Fruit fly (Drosophila melanogaster) whole organism, embryonic: Measurements from ENCODE around the gene CG46311.

Source experiments
- Antp ChIP-seq: fragments of 200-800 bp; sonication (Bioruptor generic); optimal IDR thresholded peaks from 3 replicates; lab custom pipeline; 2016; ENCODE audit warnings: missing biosample characterization, missing genetic modification characterization
- CG10147 ChIP-seq: fragments of 200-800 bp; sonication (Bioruptor generic); optimal IDR thresholded peaks from 2 replicates; lab custom pipeline; 2019; ENCODE audit warnings: missing biosample characterization, mild to moderate bottlenecking, missing genetic modification characterization, moderate library complexity
- CG10267 ChIP-seq: fragments of 200-800 bp; sonication (Bioruptor generic); optimal IDR thresholded peaks from 2 replicates; lab custom pipeline; 2018; ENCODE audit warnings: missing biosample characterization, mild to moderate bottlenecking, missing genetic modification characterization, moderate library complexity
- CG10979 ChIP-seq: fragments of 200-800 bp; sonication (Bioruptor generic); optimal IDR thresholded peaks from 2 replicates; lab custom pipeline; 2018; ENCODE audit warnings: missing biosample characterization, mild to moderate bottlenecking, missing genetic modification characterization, moderate library complexity
- CG11247 ChIP-seq: fragments of 200-800 bp; sonication (Bioruptor generic); IDR thresholded peaks from 2 replicates; pipeline ENCODE4 v1.3.6; 2022; ENCODE audit warnings: missing biosample characterization, missing genetic modification characterization
- CG11723 ChIP-seq: fragments of 200-800 bp; sonication (Bioruptor generic); optimal IDR thresholded peaks from 2 replicates; lab custom pipeline; 2017; ENCODE audit warnings: missing biosample characterization, mild to moderate bottlenecking, missing genetic modification characterization
- CG13287 ChIP-seq: fragments of 200-800 bp; sonication (Bioruptor generic); IDR thresholded peaks from 2 replicates; pipeline ENCODE4 v1.3.6; 2022; ENCODE audit warnings: missing biosample characterization, missing genetic modification characterization; ENCODE audit not compliant: partially characterized antibody
- CG15073 ChIP-seq: fragments of 200-800 bp; sonication (Bioruptor generic); optimal IDR thresholded peaks from 2 replicates; lab custom pipeline; 2016; ENCODE audit warnings: missing biosample characterization, missing genetic modification characterization
- CG15479 ChIP-seq: fragments of 200-800 bp; sonication (Bioruptor generic); optimal IDR thresholded peaks from 3 replicates; lab custom pipeline; 2019; ENCODE audit warnings: missing biosample characterization, mild to moderate bottlenecking, missing genetic modification characterization, moderate library complexity
- CG17802 ChIP-seq: fragments of 200-800 bp; sonication (Bioruptor generic); optimal IDR thresholded peaks from 2 replicates; lab custom pipeline; 2018; ENCODE audit warnings: missing biosample characterization, mild to moderate bottlenecking, missing genetic modification characterization, moderate library complexity
- CG2116 ChIP-seq: fragments of 200-800 bp; sonication (Bioruptor generic); optimal IDR thresholded peaks from 3 replicates; lab custom pipeline; 2018; ENCODE audit warnings: missing biosample characterization, mild to moderate bottlenecking, missing genetic modification characterization
- CG32532 ChIP-seq: fragments of 200-800 bp; sonication (Bioruptor generic); IDR thresholded peaks from 2 replicates; pipeline ENCODE4 v1.3.6; 2022; ENCODE audit warnings: missing biosample characterization, missing genetic modification characterization
- CG33557 ChIP-seq: fragments of 200-800 bp; sonication (Bioruptor generic); optimal IDR thresholded peaks from 2 replicates; lab custom pipeline; 2019; ENCODE audit warnings: missing biosample characterization, mild to moderate bottlenecking, missing genetic modification characterization, moderate library complexity
- CG3726 ChIP-seq: fragments of 200-800 bp; sonication (Bioruptor generic); IDR thresholded peaks from 3 replicates; pipeline ENCODE4, ENCODE4 v1.3.6; 2022; ENCODE audit warnings: missing biosample characterization, missing genetic modification characterization
- CG6272 ChIP-seq: fragments of 200-800 bp; sonication (Bioruptor generic); IDR thresholded peaks from 2 replicates; pipeline ENCODE4 v1.3.6; 2022; ENCODE audit warnings: missing biosample characterization, missing genetic modification characterization
- CG7786 ChIP-seq: fragments of 200-800 bp; sonication (Bioruptor generic); optimal IDR thresholded peaks from 2 replicates; lab custom pipeline; 2016; ENCODE audit warnings: missing biosample characterization, missing genetic modification characterization
- CG9727 ChIP-seq: fragments of 200-800 bp; sonication (Bioruptor generic); optimal IDR thresholded peaks from 3 replicates; lab custom pipeline; 2017; ENCODE audit warnings: missing biosample characterization, mild to moderate bottlenecking, missing genetic modification characterization
- CG9797 ChIP-seq: fragments of 200-800 bp; sonication (Bioruptor generic); optimal IDR thresholded peaks from 3 replicates; lab custom pipeline; 2018; ENCODE audit warnings: missing biosample characterization, mild to moderate bottlenecking, missing genetic modification characterization
- CG9817 ChIP-seq: fragments of 200-800 bp; sonication (Bioruptor generic); optimal IDR thresholded peaks from 2 replicates; lab custom pipeline; 2018; ENCODE audit warnings: missing biosample characterization, mild to moderate bottlenecking, missing genetic modification characterization, moderate library complexity
- D19B ChIP-seq: fragments of 200-800 bp; sonication (Bioruptor generic); optimal IDR thresholded peaks from 2 replicates; lab custom pipeline; 2017; ENCODE audit warnings: missing biosample characterization, mild to moderate bottlenecking, missing genetic modification characterization
- Dip2 ChIP-seq: fragments of 200-800 bp; sonication (Bioruptor generic); IDR thresholded peaks from 2 replicates; pipeline ENCODE4 v1.3.6; 2022; ENCODE audit warnings: missing biosample characterization, missing genetic modification characterization
- Dip3 ChIP-seq: fragments of 200-800 bp; sonication (Bioruptor generic); optimal IDR thresholded peaks from 3 replicates; lab custom pipeline; 2016; ENCODE audit warnings: missing biosample characterization, missing genetic modification characterization
- HHEX ChIP-seq: fragments of 200-800 bp; sonication (Bioruptor generic); optimal IDR thresholded peaks from 3 replicates; lab custom pipeline; 2017; ENCODE audit warnings: missing biosample characterization, mild to moderate bottlenecking, missing genetic modification characterization, missing genetic modification reagents
- MBD-R2 ChIP-seq: fragments of 200-800 bp; sonication (Bioruptor generic); IDR thresholded peaks from 2 replicates; pipeline ENCODE4 v1.3.6; 2022; ENCODE audit warnings: missing biosample characterization, missing genetic modification characterization
- MTF-1 ChIP-seq: fragments of 200-800 bp; sonication (Bioruptor generic); optimal IDR thresholded peaks from 2 replicates; lab custom pipeline; 2018; ENCODE audit warnings: missing biosample characterization, mild to moderate bottlenecking, missing genetic modification characterization, borderline replicate concordance
- Med ChIP-seq: fragments of 200-800 bp; sonication (Bioruptor generic); peaks from one replicate; lab custom pipeline; 2016; ENCODE audit warnings: missing biosample characterization, missing genetic modification characterization, mild to moderate bottlenecking, inconsistent platforms, moderate library complexity
- Nf-YC ChIP-seq: fragments of 200-800 bp; optimal IDR thresholded peaks from 3 replicates; lab custom pipeline; 2019; ENCODE audit warnings: missing biosample characterization, mild to moderate bottlenecking, missing genetic modification characterization, moderate library complexity
- NfI ChIP-seq: fragments of 200-800 bp; sonication (Bioruptor generic); optimal IDR thresholded peaks from 3 replicates; lab custom pipeline; 2018; ENCODE audit warnings: missing biosample characterization, mild to moderate bottlenecking, missing genetic modification characterization, moderate library complexity
- Ptx1 ChIP-seq: fragments of 200-800 bp; sonication (Bioruptor generic); IDR thresholded peaks from 2 replicates; pipeline ENCODE4 v1.3.6; 2022; ENCODE audit warnings: missing biosample characterization, missing genetic modification characterization
- YL-1 ChIP-seq: fragments of 200-800 bp; sonication (Bioruptor generic); optimal IDR thresholded peaks from 3 replicates; lab custom pipeline; 2017; ENCODE audit warnings: missing biosample characterization, mild to moderate bottlenecking, missing genetic modification characterization
- al ChIP-seq: fragments of 200-800 bp; sonication (Bioruptor generic); IDR thresholded peaks from 2 replicates; pipeline ENCODE4 v1.3.6; 2022; ENCODE audit warnings: missing biosample characterization, missing genetic modification characterization
- ato ChIP-seq: fragments of 200-800 bp; sonication (Bioruptor generic); IDR thresholded peaks from 2 replicates; pipeline ENCODE4 v1.3.6; 2022; ENCODE audit warnings: missing biosample characterization, missing genetic modification characterization; ENCODE audit not compliant: partially characterized antibody
- bcd ChIP-seq: fragments of 200-800 bp; sonication (Bioruptor generic); optimal IDR thresholded peaks from 2 replicates; lab custom pipeline; 2017; ENCODE audit warnings: missing biosample characterization, mild to moderate bottlenecking, missing genetic modification characterization
- crc ChIP-seq: fragments of 200-800 bp; sonication (Bioruptor generic); optimal IDR thresholded peaks from 2 replicates; lab custom pipeline; 2016; ENCODE audit warnings: missing biosample characterization, missing genetic modification characterization
- da ChIP-seq: fragments of 200-800 bp; sonication (Bioruptor generic); optimal IDR thresholded peaks from 2 replicates; lab custom pipeline; 2016; ENCODE audit warnings: missing biosample characterization, missing genetic modification characterization
- dati ChIP-seq: fragments of 200-800 bp; sonication (Bioruptor generic); IDR thresholded peaks from 2 replicates; pipeline ENCODE4 v1.3.6; 2022; ENCODE audit warnings: missing biosample characterization, missing genetic modification characterization
- fd3F ChIP-seq: fragments of 200-800 bp; sonication (Bioruptor generic); optimal IDR thresholded peaks from 2 replicates; lab custom pipeline; 2018; ENCODE audit warnings: missing biosample characterization, mild to moderate bottlenecking, missing genetic modification characterization, moderate library complexity
- ftz-f1 ChIP-seq: fragments of 200-800 bp; sonication (Bioruptor generic); optimal IDR thresholded peaks from 2 replicates; lab custom pipeline; 2016; ENCODE audit warnings: missing biosample characterization, missing genetic modification characterization
- her ChIP-seq: fragments of 200-800 bp; sonication (Bioruptor generic); optimal IDR thresholded peaks from 2 replicates; lab custom pipeline; 2016; ENCODE audit warnings: missing biosample characterization, missing genetic modification characterization
- hth ChIP-seq: fragments of >200 bp; optimal IDR thresholded peaks from 2 replicates; lab custom pipeline; 2017; ENCODE audit warnings: inconsistent platforms
- otp ChIP-seq: fragments of 200-800 bp; sonication (Bioruptor generic); IDR thresholded peaks from 3 replicates; pipeline ENCODE4, ENCODE4 v1.3.6; 2022; ENCODE audit warnings: missing biosample characterization, missing genetic modification characterization
- phol ChIP-seq: fragments of 200-800 bp; sonication (Bioruptor generic); optimal IDR thresholded peaks from 3 replicates; lab custom pipeline; 2018; ENCODE audit warnings: missing biosample characterization, mild to moderate bottlenecking, missing genetic modification characterization, moderate library complexity
- repo ChIP-seq: fragments of 200-800 bp; sonication (Bioruptor generic); optimal IDR thresholded peaks from 2 replicates; lab custom pipeline; 2016; ENCODE audit warnings: missing biosample characterization, missing genetic modification characterization
- rib ChIP-seq: fragments of 200-800 bp; sonication (Bioruptor generic); IDR thresholded peaks from 2 replicates; pipeline ENCODE4 v1.3.6; 2022; ENCODE audit warnings: missing biosample characterization, missing genetic modification characterization
- row ChIP-seq: fragments of 200-800 bp; sonication (Bioruptor generic); IDR thresholded peaks from 3 replicates; pipeline ENCODE4 v1.3.6; 2022; ENCODE audit warnings: missing biosample characterization, missing genetic modification characterization
- sc ChIP-seq, 3 experiments: fragments of >200 bp in 2 of 3; fragments of 200-800 bp in 1 of 3; sonication (Bioruptor generic) in 1 of 3; optimal IDR thresholded peaks; 2 replicates in 2 of 3; 3 replicates in 1 of 3; lab custom pipeline; 2017; ENCODE audit warnings: mild to moderate bottlenecking in 1 of 3, missing biosample characterization in 1 of 3, missing genetic modification characterization in 1 of 3, missing genetic modification reagents in 1 of 3
- tin ChIP-seq: fragments of 200-800 bp; sonication (Bioruptor generic); optimal IDR thresholded peaks from 3 replicates; lab custom pipeline; 2016; ENCODE audit warnings: missing biosample characterization, missing genetic modification characterization
- toy ChIP-seq: fragments of 200-800 bp; sonication (Bioruptor generic); IDR thresholded peaks from 2 replicates; pipeline ENCODE4 v1.3.6; 2022; ENCODE audit warnings: missing biosample characterization, missing genetic modification characterization
- tx ChIP-seq: fragments of 200-800 bp; sonication (Bioruptor generic); optimal IDR thresholded peaks from 2 replicates; lab custom pipeline; 2016; ENCODE audit warnings: missing biosample characterization, missing genetic modification characterization
- wor ChIP-seq: fragments of 200-800 bp; sonication (Bioruptor generic); IDR thresholded peaks from 2 replicates; pipeline ENCODE4 v1.3.6; 2022; ENCODE audit warnings: missing biosample characterization, missing genetic modification characterization

The CG46311 gene

DNA sequence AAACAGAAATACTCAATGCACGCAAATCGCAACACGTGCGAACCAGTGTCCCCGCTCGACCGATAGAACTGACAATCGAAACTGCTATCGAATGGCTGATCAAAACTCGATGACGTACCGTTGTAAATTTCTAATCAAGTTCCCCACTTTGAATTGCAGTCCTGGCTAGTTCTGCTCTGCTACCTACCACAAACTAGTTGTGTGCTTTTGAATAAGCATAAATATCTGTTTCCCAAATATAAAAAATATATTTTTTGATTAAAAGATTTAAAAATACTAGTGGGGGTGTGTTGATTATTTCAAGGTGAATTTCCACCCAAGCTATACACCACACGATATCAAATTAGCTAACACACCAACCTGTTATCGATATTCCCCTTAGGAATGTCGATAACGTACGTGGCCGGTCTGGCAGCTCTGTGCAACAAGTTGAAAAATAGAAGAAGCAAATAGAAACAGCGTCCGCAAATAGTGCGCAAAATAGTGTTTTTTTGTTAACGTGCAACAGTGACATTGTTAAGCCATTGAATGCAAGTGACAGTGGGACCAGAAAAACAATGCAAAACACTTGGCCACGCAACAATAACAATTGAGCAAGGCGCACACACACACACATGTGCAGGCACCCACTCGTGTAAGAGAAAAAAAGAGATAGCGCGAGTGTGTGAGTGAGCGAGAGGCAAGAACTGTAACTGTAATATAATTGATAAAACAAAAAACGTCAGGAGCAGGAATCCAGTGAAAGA, 60.9 kb downstream of the CG46311 start, which contains the start of the genes CG2691 and NFAT (continued):
- TF ChIP-seq Med (GFP tag; lab: Kevin White, UChicago) (peak; percentile 73), Antp (no peak), CG10979 (tag; lab: Kevin White, UChicago) (no peak), rib (GFP tag; lab: Robert Waterston, UW) (no peak), tin (GFP tag; lab: Kevin White, UChicago) (no peak), toy (no peak), CG15479 (GFP tag; lab: Kevin White, UChicago) (peak; percentile 69), al (GFP tag; lab: Robert Waterston, UW) (no peak), D19B (GFP tag; lab: Kevin White, UChicago) (no peak), CG13287 (peak; percentile 69), repo (GFP tag; lab: Kevin White, UChicago) (no peak), her (no peak), YL-1 (GFP tag; lab: Kevin White, UChicago) (peak; percentile 44), CG33557 (no peak), tx (GFP tag; lab: Kevin White, UChicago) (no peak), ato (GFP tag; lab: Robert Waterston, UW) (peak; percentile 23; the same call in 1 of the 2 replicates), CG17802 (tag; lab: Kevin White, UChicago) (no peak), dati (no peak), CG32532 (no peak), row (GFP tag; lab: Robert Waterston, UW) (peak; percentile 14; the same call in 1 of the 3 replicates), CG10267 (peak; percentile 47), CG9727 (GFP tag; lab: Kevin White, UChicago) (peak; percentile 1), CG15073 (GFP tag; lab: Kevin White, UChicago) (no peak), HHEX (GFP tag; lab: Kevin White, UChicago) (no peak), MTF-1 (no peak), CG9817 (no peak), MBD-R2 (GFP tag; lab: Robert Waterston, UW) (no peak; the same call in 1 of the 2 replicates), Ptx1 (GFP tag; lab: Robert Waterston, UW) (no peak), bcd (GFP tag; lab: Kevin White, UChicago) (no peak), CG3726 (GFP tag; lab: Robert Waterston, UW) (no peak), phol (tag; lab: Kevin White, UChicago) (peak; percentile 41), CG6272 (GFP tag; lab: Robert Waterston, UW) (no peak), Nf-YC (tag; lab: Kevin White, UChicago) (peak; percentile 33), CG7786 (GFP tag; lab: Kevin White, UChicago) (no peak), hth (lab: Kevin White, UChicago) (no peak), crc (no peak), da (GFP tag; lab: Kevin White, UChicago) (no peak), fd3F (GFP tag; lab: Kevin White, UChicago) (no peak), NfI (no peak), otp (no peak), ftz-f1 (GFP tag; lab: Kevin White, UChicago) (no peak), CG11247 (GFP tag; lab: Robert Waterston, UW) (no peak), CG2116 (GFP tag; lab: Kevin White, UChicago) (peak; percentile 82), wor (GFP tag; lab: Robert Waterston, UW) (no peak), CG9797 (peak; percentile 36), Dip3 (no peak), Dip2 (GFP tag; lab: Robert Waterston, UW) (no peak), CG10147 (GFP tag; lab: Kevin White, UChicago) (no peak), sc (optimal IDR thresholded peaks at IDR 0.05; lab: Kevin White, UChicago) (no peak), sc (GFP tag; optimal IDR thresholded peaks at IDR 0.05; lab: Kevin White, UChicago) (no peak), CG11723 (GFP tag; lab: Kevin White, UChicago) (no peak)
